Fruit fly (Drosophila melanogaster) whole organism: ENCODE measurements around the gene CG13605.

Experiments used
- CG8478 ChIP-seq: fragments of >200 bp; optimal IDR thresholded peaks from 2 replicates; lab custom pipeline; 2018; ENCODE audit warnings: inconsistent platforms
- Dll ChIP-seq: fragments of >200 bp; optimal IDR thresholded peaks from 2 replicates; lab custom pipeline; 2017
- EcR ChIP-seq, 2 experiments: fragments of >200 bp; optimal IDR thresholded peaks; 2 replicates each; lab custom pipeline; 2017; ENCODE audit warnings: missing biosample characterization in 2 of 2, missing genetic modification characterization in 2 of 2, missing genetic modification reagents in 2 of 2
- pan ChIP-seq: fragments of >200 bp; optimal IDR thresholded peaks from 2 replicates; lab custom pipeline; 2017
- psq ChIP-seq: fragments of >200 bp; optimal IDR thresholded peaks from 2 replicates; lab custom pipeline; 2017
- usp ChIP-seq: fragments of >200 bp; optimal IDR thresholded peaks from 2 replicates; lab custom pipeline; 2017; ENCODE audit warnings: missing biosample characterization, missing genetic modification characterization, mixed read lengths

CG13605 gene

dm6 chr3R:24091653-24092052 lies 20.5 kb downstream of the CG13605 start:
- TF ChIP-seq usp (GFP tag; lab: Kevin White, UChicago) (no peak), CG8478 (no peak), pan (lab: Kevin White, UChicago) (no peak), EcR (GFP tag; optimal IDR thresholded peaks at IDR 0.05; lab: Kevin White, UChicago) (no peak), Dll (lab: Kevin White, UChicago) (no peak), psq (lab: Kevin White, UChicago) (no peak)

dm6 chr3R:24090143-24090542 lies 22.0 kb downstream of the CG13605 start:
- TF ChIP-seq psq (lab: Kevin White, UChicago) (no peak), Dll (lab: Kevin White, UChicago) (no peak), pan (lab: Kevin White, UChicago) (no peak), usp (GFP tag; lab: Kevin White, UChicago) (no peak)

- TF ChIP-seq usp (GFP tag; lab: Kevin White, UChicago) (no peak), Dll (lab: Kevin White, UChicago) (no peak), pan (lab: Kevin White, UChicago) (no peak), psq (lab: Kevin White, UChicago) (no peak), CG8478 (no peak), EcR (GFP tag; optimal IDR thresholded peaks at IDR 0.05; lab: Kevin White, UChicago) (no peak)
Observed at dm6 chr3R:24084975-24085374, 27.2 kb downstream of the CG13605 start.

dm6 chr3R:24079613-24080012 lies 32.6 kb downstream of the CG13605 start:
- TF ChIP-seq CG8478 (no peak), psq (lab: Kevin White, UChicago) (no peak)

- TF ChIP-seq psq (lab: Kevin White, UChicago) (no peak), Dll (lab: Kevin White, UChicago) (no peak), usp (GFP tag; lab: Kevin White, UChicago) (no peak), EcR (GFP tag; optimal IDR thresholded peaks at IDR 0.05; lab: Kevin White, UChicago) (no peak), pan (lab: Kevin White, UChicago) (no peak), CG8478 (no peak)
Observed at dm6 chr3R:24079110-24079509, 33.1 kb downstream of the CG13605 start.

- no peak for TF ChIP-seq CG8478
- no peak for TF ChIP-seq Dll (lab: Kevin White, UChicago)
- TF ChIP-seq pan (lab: Kevin White, UChicago), result no peak
- TF ChIP-seq psq (lab: Kevin White, UChicago), result no peak
- TF ChIP-seq usp (GFP tag; lab: Kevin White, UChicago), result no peak
- TF ChIP-seq EcR (GFP tag; optimal IDR thresholded peaks at IDR 0.05; lab: Kevin White, UChicago), result no peak
Observed at dm6 chr3R:24073703-24074102, 38.5 kb downstream of the CG13605 start.

- TF ChIP-seq CG8478 (no peak), Dll (lab: Kevin White, UChicago) (no peak), EcR (GFP tag; optimal IDR thresholded peaks at IDR 0.05; lab: Kevin White, UChicago) (no peak), pan (lab: Kevin White, UChicago) (no peak), psq (lab: Kevin White, UChicago) (no peak), usp (GFP tag; lab: Kevin White, UChicago) (no peak)
Observed at dm6 chr3R:24069965-24070364, 42.2 kb downstream of the CG13605 start.

- TF ChIP-seq usp (GFP tag; lab: Kevin White, UChicago), result no peak
- no peak for TF ChIP-seq psq (lab: Kevin White, UChicago)
Observed at dm6 chr3R:24068830-24069229, 43.4 kb downstream of the CG13605 start.

- TF ChIP-seq CG8478, result no peak
- no peak for TF ChIP-seq psq (lab: Kevin White, UChicago)
- TF ChIP-seq usp (GFP tag; lab: Kevin White, UChicago), result no peak
- no peak for TF ChIP-seq EcR (GFP tag; optimal IDR thresholded peaks at IDR 0.05; lab: Kevin White, UChicago)
- no peak for TF ChIP-seq pan (lab: Kevin White, UChicago)
- TF ChIP-seq Dll (lab: Kevin White, UChicago), result no peak
Observed at dm6 chr3R:24065718-24066117, 46.5 kb downstream of the CG13605 start.
